Worm (Caenorhabditis elegans) whole organism, L2 larva: ENCODE data around the gene str-138.

Experiments used
- ama-1 ChIP-seq: fragments of 150-350 bp; optimal IDR thresholded peaks from 2 replicates; lab custom pipeline; 2018; ENCODE audit warnings: inconsistent platforms
- ceh-82 ChIP-seq: fragments of 150-350 bp; optimal IDR thresholded peaks from 2 replicates; lab custom pipeline; 2014; ENCODE audit warnings: missing biosample characterization, missing genetic modification characterization
- snpc-4 ChIP-seq: fragments of 150-350 bp; optimal IDR thresholded peaks from 2 replicates; lab custom pipeline; 2014; ENCODE audit warnings: missing biosample characterization, missing genetic modification characterization

- TF ChIP-seq snpc-4, result no peak
- TF ChIP-seq ceh-82, result no peak
- TF ChIP-seq ama-1 (lab: Kevin White, UChicago), result no peak
Observed at ce11 chrV:8099306-8099705, 40.8 kb downstream of the str-138 start, which contains the start of gene sdz-23.
